Worm (Caenorhabditis elegans): ENCODE results near the gene clec-226.

DNA sequence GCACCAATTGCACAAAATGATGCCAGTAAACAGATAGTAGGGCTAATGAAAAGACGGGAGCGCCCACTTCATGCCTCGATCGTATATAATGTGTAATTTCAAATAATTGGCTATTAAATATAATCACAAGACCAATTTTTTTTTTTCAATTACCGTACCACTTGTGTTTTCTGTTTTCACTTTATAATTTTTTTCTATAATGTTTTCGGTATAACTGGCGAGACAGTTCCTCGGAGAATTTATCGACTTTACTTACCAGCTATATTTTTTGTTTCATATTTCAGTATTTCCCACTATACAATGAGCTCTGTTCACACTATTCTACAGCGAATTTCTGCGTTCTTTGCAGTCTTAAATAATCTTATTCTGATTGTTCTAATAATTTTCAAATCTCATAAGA, 30.6 kb upstream of the clec-226 start, which contains the start of gene str-252:
- TF ChIP-seq tab-1 (GFP tag; IDR thresholded peaks at IDR 0.05) = no peak
- TF ChIP-seq klf-2 (GFP tag; conservative IDR thresholded peaks at IDR 0.05) = no peak
- TF ChIP-seq med-1 (GFP tag; optimal IDR thresholded peaks at IDR 0.05; ENCODE audit: insufficient read depth) = no peak
- TF ChIP-seq flt-1 (GFP tag; IDR thresholded peaks at IDR 0.05) = no peak
- TF ChIP-seq ztf-29 (GFP tag; IDR thresholded peaks at IDR 0.05) = no peak
- TF ChIP-seq ref-1 (GFP tag; conservative IDR thresholded peaks at IDR 0.05) = no peak
- TF ChIP-seq ztf-23 (GFP tag; IDR thresholded peaks at IDR 0.05) = no peak
- TF ChIP-seq cog-1 (tag; optimal IDR thresholded peaks at IDR 0.05) = no peak
- no peak for TF ChIP-seq T22C8.4 (GFP tag; IDR thresholded peaks at IDR 0.05)

Data from whole organism, midembryonic.